Worm (Caenorhabditis elegans) whole organism, L3 larva: Measurements from ENCODE around the gene grd-12.

ENCODE experiments used
- R02D3.7 ChIP-seq: fragments of 150-350 bp; optimal IDR thresholded peaks from 2 replicates; lab custom pipeline; 2014; ENCODE audit warnings: missing biosample characterization, missing genetic modification characterization
- aly-2 ChIP-seq: fragments of 150-350 bp; optimal IDR thresholded peaks from 2 replicates; lab custom pipeline; 2014; ENCODE audit warnings: missing biosample characterization, missing genetic modification characterization
- ceh-16 ChIP-seq: sonication (generic microtip); optimal IDR thresholded peaks from 2 replicates; lab custom pipeline; 2017; ENCODE audit warnings: missing biosample characterization, missing genetic modification characterization
- ceh-28 ChIP-seq: fragments of 150-350 bp; optimal IDR thresholded peaks from 2 replicates; lab custom pipeline; 2014; ENCODE audit warnings: missing biosample characterization, missing genetic modification reagents, missing genetic modification characterization
- ceh-9 ChIP-seq: sonication (generic microtip); optimal IDR thresholded peaks from 2 replicates; lab custom pipeline; 2018; ENCODE audit warnings: missing biosample characterization, missing genetic modification characterization
- daf-12 ChIP-seq: fragments of 150-350 bp; optimal IDR thresholded peaks from 2 replicates; lab custom pipeline; 2014; ENCODE audit warnings: missing biosample characterization, missing genetic modification reagents, missing genetic modification characterization
- egl-27 ChIP-seq: sonication (generic microtip); optimal IDR thresholded peaks from 4 replicates; lab custom pipeline; 2017; ENCODE audit warnings: missing biosample characterization, missing genetic modification reagents, missing genetic modification characterization
- egl-5 ChIP-seq: fragments of 150-350 bp; optimal IDR thresholded peaks from 2 replicates; lab custom pipeline; 2017; ENCODE audit warnings: missing biosample characterization, missing genetic modification reagents, missing genetic modification characterization, inconsistent platforms
- elt-1 ChIP-seq: fragments of 150-350 bp; optimal IDR thresholded peaks from 2 replicates; lab custom pipeline; 2014; ENCODE audit warnings: missing biosample characterization, missing genetic modification characterization
- elt-3 ChIP-seq, 3 experiments: fragments of 150-350 bp in 1 of 3; sonication (generic microtip) in 2 of 3; optimal IDR thresholded peaks; 2 replicates in 2 of 3; 4 replicates in 1 of 3; lab custom pipeline; 2014 to 2017; ENCODE audit warnings: missing biosample characterization in 3 of 3, missing genetic modification characterization in 3 of 3
- eor-1 ChIP-seq, 2 experiments: fragments of 150-350 bp; optimal IDR thresholded peaks; 2 replicates each; lab custom pipeline; 2014 to 2018; ENCODE audit warnings: missing biosample characterization in 2 of 2, missing genetic modification characterization in 2 of 2
- fkh-10 ChIP-seq: sonication (generic microtip); optimal IDR thresholded peaks from 2 replicates; lab custom pipeline; 2017; ENCODE audit warnings: missing biosample characterization, missing genetic modification reagents, missing genetic modification characterization
- fkh-2 ChIP-seq: fragments of 150-350 bp; optimal IDR thresholded peaks from 2 replicates; lab custom pipeline; 2014; ENCODE audit warnings: missing biosample characterization, missing genetic modification reagents, missing genetic modification characterization
- fos-1 ChIP-seq: fragments of 150-350 bp; optimal IDR thresholded peaks from 2 replicates; lab custom pipeline; 2014; ENCODE audit warnings: missing biosample characterization, missing genetic modification characterization
- hmg-11 ChIP-seq: sonication (generic microtip); optimal IDR thresholded peaks from 2 replicates; lab custom pipeline; 2016; ENCODE audit warnings: missing genetic modification characterization, missing compliant biosample characterization
- lin-15B ChIP-seq: fragments of 150-350 bp; optimal IDR thresholded peaks from 2 replicates; lab custom pipeline; 2014; ENCODE audit warnings: missing biosample characterization, missing genetic modification characterization
- lsy-12 ChIP-seq: sonication (generic microtip); optimal IDR thresholded peaks from 2 replicates; lab custom pipeline; 2016; ENCODE audit warnings: mild to moderate bottlenecking, missing genetic modification characterization, missing compliant biosample characterization
- mdl-1 ChIP-seq: fragments of 150-350 bp; optimal IDR thresholded peaks from 2 replicates; lab custom pipeline; 2014; ENCODE audit warnings: missing biosample characterization, missing genetic modification characterization
- nfya-1 ChIP-seq: sonication (generic microtip); optimal IDR thresholded peaks from 2 replicates; lab custom pipeline; 2017; ENCODE audit warnings: missing genetic modification characterization, mild to moderate bottlenecking, missing compliant biosample characterization, antibody characterized with exemption, moderate library complexity; ENCODE audit not compliant: insufficient read depth
- nhr-11 ChIP-seq: fragments of 150-350 bp; optimal IDR thresholded peaks from 2 replicates; lab custom pipeline; 2014; ENCODE audit warnings: missing biosample characterization, missing genetic modification characterization
- nhr-23 ChIP-seq: fragments of 150-350 bp; optimal IDR thresholded peaks from 2 replicates; lab custom pipeline; 2014; ENCODE audit warnings: missing biosample characterization, missing genetic modification reagents, missing genetic modification characterization
- nhr-237 ChIP-seq: fragments of 150-350 bp; optimal IDR thresholded peaks from 2 replicates; lab custom pipeline; 2014; ENCODE audit warnings: missing biosample characterization, missing genetic modification characterization
- nhr-25 ChIP-seq: sonication (generic microtip); optimal IDR thresholded peaks from 2 replicates; lab custom pipeline; 2017; ENCODE audit warnings: missing biosample characterization, missing genetic modification characterization
- nhr-28 ChIP-seq: fragments of 150-350 bp; optimal IDR thresholded peaks from 2 replicates; lab custom pipeline; 2014; ENCODE audit warnings: missing biosample characterization, missing genetic modification characterization
- nhr-43 ChIP-seq: sonication (generic microtip); optimal IDR thresholded peaks from 2 replicates; lab custom pipeline; 2016; ENCODE audit warnings: mild to moderate bottlenecking, missing genetic modification characterization, missing compliant biosample characterization; ENCODE audit not compliant: poor library complexity, severe bottlenecking
- nhr-67 ChIP-seq: fragments of 150-350 bp; optimal IDR thresholded peaks from 2 replicates; lab custom pipeline; 2014; ENCODE audit warnings: missing biosample characterization, missing genetic modification characterization
- nhr-76 ChIP-seq: fragments of 150-350 bp; sonication (generic microtip); optimal IDR thresholded peaks from 5 replicates; lab custom pipeline; 2014; ENCODE audit warnings: missing biosample characterization, missing genetic modification characterization
- nhr-77 ChIP-seq: fragments of 150-350 bp; optimal IDR thresholded peaks from 2 replicates; lab custom pipeline; 2014; ENCODE audit warnings: missing biosample characterization, missing genetic modification characterization
- pqm-1 ChIP-seq: fragments of 150-350 bp; optimal IDR thresholded peaks from 2 replicates; lab custom pipeline; 2017; ENCODE audit warnings: missing biosample characterization, missing genetic modification characterization, inconsistent platforms
- skn-1 ChIP-seq: fragments of 150-350 bp; optimal IDR thresholded peaks from 2 replicates; lab custom pipeline; 2014; ENCODE audit warnings: missing biosample characterization, missing genetic modification characterization
- snpc-4 ChIP-seq: fragments of 150-350 bp; optimal IDR thresholded peaks from 2 replicates; lab custom pipeline; 2014; ENCODE audit warnings: missing biosample characterization, missing genetic modification characterization
- unc-39 ChIP-seq: sonication (generic microtip); optimal IDR thresholded peaks from 4 replicates; lab custom pipeline; 2017; ENCODE audit warnings: missing biosample characterization, missing genetic modification characterization
- unc-62 ChIP-seq: fragments of 150-350 bp; sonication (generic microtip); optimal IDR thresholded peaks from 4 replicates; lab custom pipeline; 2014; ENCODE audit warnings: missing biosample characterization, missing genetic modification reagents, missing genetic modification characterization
- ztf-4 ChIP-seq: fragments of 150-350 bp; optimal IDR thresholded peaks from 2 replicates; lab custom pipeline; 2014; ENCODE audit warnings: missing biosample characterization, missing genetic modification characterization

grd-12 gene

ce11 chrV:14954633-14955032, 23.7 kb upstream of the grd-12 start, which contains the start of gene C30G7.5:
C30G7.5 (minus strand) TSS chrV:14954733.
- TF ChIP-seq nhr-25 (tag; lab: Kevin White, UChicago) (no peak), aly-2 (tag; lab: Kevin White, UChicago) (no peak), ztf-4 (tag; lab: Kevin White, UChicago) (no peak), nhr-67 (tag; lab: Kevin White, UChicago) (no peak), pqm-1 (tag; lab: Kevin White, UChicago) (no peak), eor-1 (tag; optimal IDR thresholded peaks at IDR 0.05; lab: Kevin White, UChicago) (no peak), lin-15B (tag; lab: Kevin White, UChicago) (no peak), nhr-43 (no peak), skn-1 (tag; lab: Kevin White, UChicago) (no peak), fkh-2 (tag; lab: Kevin White, UChicago) (no peak), hmg-11 (no peak), ceh-16 (tag; lab: Kevin White, UChicago) (no peak), nhr-23 (tag; lab: Kevin White, UChicago) (no peak), nfya-1 (no peak), nhr-77 (tag; lab: Kevin White, UChicago) (no peak)

- TF ChIP-seq R02D3.7, result no peak
- no peak for TF ChIP-seq egl-27
- no peak for TF ChIP-seq fos-1 (tag; lab: Kevin White, UChicago)
- TF ChIP-seq nhr-43, result no peak
- TF ChIP-seq nhr-11 (tag; lab: Kevin White, UChicago), result no peak
- no peak for TF ChIP-seq unc-62
- TF ChIP-seq elt-1 (tag; lab: Kevin White, UChicago), result no peak
- no peak for TF ChIP-seq lsy-12 (tag; lab: Kevin White, UChicago)
- no peak for TF ChIP-seq elt-3 (tag; optimal IDR thresholded peaks at IDR 0.05; lab: Kevin White, UChicago)
- TF ChIP-seq hmg-11, result no peak
- TF ChIP-seq unc-39 (tag; lab: Kevin White, UChicago), result no peak
Measured at ce11 chrV:14955676-14956075, 22.6 kb upstream of the grd-12 start, which contains the start of gene F02D8.9. F02D8.9 (minus strand) TSS chrV:14955776.

- no peak for TF ChIP-seq nfya-1
- no peak for TF ChIP-seq nhr-23 (tag; lab: Kevin White, UChicago)
- no peak for TF ChIP-seq hmg-11
- TF ChIP-seq ceh-28, result no peak
- TF ChIP-seq nhr-43, result no peak
- no peak for TF ChIP-seq nhr-76 (tag; lab: Kevin White, UChicago)
- TF ChIP-seq daf-12, result no peak
- no peak for TF ChIP-seq nhr-237 (tag; lab: Kevin White, UChicago)
- TF ChIP-seq egl-27, result no peak
- TF ChIP-seq snpc-4 (tag; lab: Kevin White, UChicago), result no peak
- TF ChIP-seq nhr-25 (tag; lab: Kevin White, UChicago), result no peak
- TF ChIP-seq nhr-11 (tag; lab: Kevin White, UChicago), result no peak
- TF ChIP-seq fkh-10 (GFP tag; lab: Kevin White, UChicago), result no peak
Measured at ce11 chrV:14971136-14971535, 7.2 kb upstream of the grd-12 start, which contains the start of gene nlp-59. nlp-59 (plus strand) TSS chrV:14971436.

ce11 chrV:14979937-14980336, 1.6 kb downstream of the grd-12 start, which contains the start of gene xbx-1:
xbx-1 (plus strand) TSS chrV:14980237.
- no peak for TF ChIP-seq hmg-11
- TF ChIP-seq nhr-23 (tag; lab: Kevin White, UChicago), result no peak
- TF ChIP-seq nhr-28, result no peak
- no peak for TF ChIP-seq snpc-4 (tag; lab: Kevin White, UChicago)
- no peak for TF ChIP-seq nfya-1
- no peak for TF ChIP-seq lin-15B (tag; lab: Kevin White, UChicago)
- TF ChIP-seq fos-1 (tag; lab: Kevin White, UChicago), result no peak
- TF ChIP-seq elt-1 (tag; lab: Kevin White, UChicago), result no peak
- TF ChIP-seq ceh-9, result no peak

ce11 chrV:14984593-14984992, 6.3 kb downstream of the grd-12 start, which contains the start of gene F02D8.4:
F02D8.4 (plus strand) TSS chrV:14984893.
- no peak for TF ChIP-seq lsy-12 (tag; lab: Kevin White, UChicago)
- TF ChIP-seq fkh-2 (tag; lab: Kevin White, UChicago), result no peak
- no peak for TF ChIP-seq eor-1 (tag; optimal IDR thresholded peaks at IDR 0.05; lab: Kevin White, UChicago)
- TF ChIP-seq nhr-23 (tag; lab: Kevin White, UChicago), result no peak
- no peak for TF ChIP-seq egl-5 (tag; lab: Kevin White, UChicago)
- TF ChIP-seq nhr-11 (tag; lab: Kevin White, UChicago), result no peak
- TF ChIP-seq fkh-10 (GFP tag; lab: Kevin White, UChicago), result no peak
- no peak for TF ChIP-seq nhr-76 (tag; lab: Kevin White, UChicago)
- no peak for TF ChIP-seq nhr-237 (tag; lab: Kevin White, UChicago)
- no peak for TF ChIP-seq mdl-1
- no peak for TF ChIP-seq elt-3 (tag; optimal IDR thresholded peaks at IDR 0.05; lab: Kevin White, UChicago)
- no peak for TF ChIP-seq nfya-1
- TF ChIP-seq lin-15B (tag; lab: Kevin White, UChicago), result no peak
- TF ChIP-seq nhr-77 (tag; lab: Kevin White, UChicago), result no peak
- no peak for TF ChIP-seq ztf-4 (tag; lab: Kevin White, UChicago)
